Fruit fly (Drosophila melanogaster) whole organism: Measurements from ENCODE around the gene CG34034.

ENCODE experiments used
- psq ChIP-seq: fragments of >200 bp; optimal IDR thresholded peaks from 2 replicates; lab custom pipeline; 2017
- usp ChIP-seq: fragments of >200 bp; optimal IDR thresholded peaks from 2 replicates; lab custom pipeline; 2017; ENCODE audit warnings: missing biosample characterization, missing genetic modification characterization, mixed read lengths

DNA sequence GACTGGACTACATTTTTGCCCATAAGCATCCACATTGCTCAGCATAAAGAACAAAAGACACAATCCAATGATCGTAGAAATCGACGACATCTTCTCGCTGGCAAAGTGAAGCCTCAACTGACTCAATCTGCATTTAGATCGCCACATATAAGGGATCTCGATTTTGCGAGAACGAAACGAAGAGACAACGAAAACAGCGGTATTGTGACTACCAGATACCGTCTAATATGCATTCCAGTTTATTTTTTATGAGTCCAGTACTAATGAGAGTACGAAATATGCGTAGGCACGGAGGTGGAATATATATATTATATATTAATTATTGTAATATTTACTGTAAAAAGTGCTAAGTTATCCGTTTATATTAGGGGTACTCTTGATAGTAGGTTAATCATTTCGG is at the start of gene CG34034:
- TF ChIP-seq psq (lab: Kevin White, UChicago) (no peak), usp (GFP tag; lab: Kevin White, UChicago) (no peak)
